Fruit fly (Drosophila melanogaster): Measurements from ENCODE around the gene CG15385.

DNA sequence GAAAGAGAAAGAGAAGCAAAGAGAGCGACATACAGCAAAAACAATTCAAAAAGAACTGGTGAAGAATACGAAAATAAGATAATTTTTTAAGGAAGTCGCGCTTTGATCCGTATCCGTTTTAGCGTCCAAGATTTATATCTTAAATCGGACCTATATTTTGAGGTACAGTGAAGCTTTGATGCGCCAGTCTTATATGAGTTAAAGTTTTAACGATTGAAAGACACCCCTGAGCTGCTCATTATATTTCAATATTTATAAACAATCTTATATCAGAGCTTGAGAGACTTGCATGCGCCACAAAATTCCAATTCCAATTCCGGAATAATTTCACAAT lies 33.6 kb downstream of the CG15385 start:
- TF ChIP-seq Drgx (GFP tag; IDR thresholded peaks at IDR 0.05) (no peak), CG18476 (GFP tag; optimal IDR thresholded peaks at IDR 0.05) (no peak), CG12769 (tag; optimal IDR thresholded peaks at IDR 0.05) (no peak), Stat92E (GFP tag; optimal IDR thresholded peaks at IDR 0.05) (no peak), Oli (tag; optimal IDR thresholded peaks at IDR 0.05) (peak; percentile 3), HLHmδ (GFP tag; optimal IDR thresholded peaks at IDR 0.05) (no peak)
